Fruit fly (Drosophila melanogaster) whole organism, adult: ENCODE data around the gene QIL1.

Experiments used
- CG11617 ChIP-seq: fragments of 200-800 bp; sonication (Bioruptor generic); optimal IDR thresholded peaks from 2 replicates; lab custom pipeline; 2017; ENCODE audit warnings: mild to moderate bottlenecking, missing biosample characterization, missing genetic modification reagents, missing genetic modification characterization
- CG12768 ChIP-seq: fragments of 200-800 bp; sonication (Bioruptor generic); optimal IDR thresholded peaks from 2 replicates; lab custom pipeline; 2017; ENCODE audit warnings: missing biosample characterization, missing genetic modification characterization, mild to moderate bottlenecking, moderate library complexity, missing genetic modification reagents
- CG14711 ChIP-seq: fragments of 200-800 bp; sonication (Bioruptor generic); optimal IDR thresholded peaks from 2 replicates; lab custom pipeline; 2018; ENCODE audit warnings: missing biosample characterization, mild to moderate bottlenecking, missing genetic modification characterization, moderate library complexity
- CG1620 ChIP-seq: fragments of 200-800 bp; sonication (Bioruptor generic); optimal IDR thresholded peaks from 2 replicates; lab custom pipeline; 2016; ENCODE audit warnings: missing biosample characterization, missing genetic modification characterization
- CG33017 ChIP-seq: fragments of 200-800 bp; sonication (Bioruptor generic); optimal IDR thresholded peaks from 2 replicates; lab custom pipeline; 2018; ENCODE audit warnings: missing biosample characterization, mild to moderate bottlenecking, missing genetic modification characterization, moderate library complexity
- CG5204 ChIP-seq: fragments of 200-800 bp; sonication (Bioruptor generic); optimal IDR thresholded peaks from 2 replicates; lab custom pipeline; 2016; ENCODE audit warnings: missing biosample characterization, missing genetic modification characterization
- CG7045 ChIP-seq: fragments of 200-800 bp; sonication (Bioruptor generic); optimal IDR thresholded peaks from 2 replicates; lab custom pipeline; 2017; ENCODE audit warnings: missing biosample characterization, mild to moderate bottlenecking, missing genetic modification characterization
- CG7101 ChIP-seq: fragments of 200-800 bp; sonication (Bioruptor generic); optimal IDR thresholded peaks from 2 replicates; lab custom pipeline; 2018; ENCODE audit warnings: missing biosample characterization, mild to moderate bottlenecking, missing genetic modification characterization, moderate library complexity
- Clk ChIP-seq: fragments of 200-800 bp; sonication (Bioruptor generic); optimal IDR thresholded peaks from 2 replicates; lab custom pipeline; 2017; ENCODE audit warnings: missing biosample characterization, missing genetic modification characterization
- Crg-1 ChIP-seq: fragments of 200-800 bp; sonication (Bioruptor generic); optimal IDR thresholded peaks from 2 replicates; lab custom pipeline; 2016; ENCODE audit warnings: missing biosample characterization, missing genetic modification characterization
- Mnt ChIP-seq: fragments of 200-800 bp; sonication (Bioruptor generic); optimal IDR thresholded peaks from 2 replicates; lab custom pipeline; 2016; ENCODE audit warnings: missing biosample characterization, mild to moderate bottlenecking, missing genetic modification characterization
- bab1 ChIP-seq: fragments of 200-800 bp; sonication (Bioruptor generic); optimal IDR thresholded peaks from 3 replicates; lab custom pipeline; 2019; ENCODE audit warnings: missing biosample characterization, mild to moderate bottlenecking, missing genetic modification characterization, moderate library complexity
- cic ChIP-seq: fragments of 200-800 bp; sonication (Bioruptor generic); optimal IDR thresholded peaks from 2 replicates; lab custom pipeline; 2017; ENCODE audit warnings: missing biosample characterization, mild to moderate bottlenecking, missing genetic modification characterization, moderate library complexity
- cnc ChIP-seq, 2 experiments: fragments of >200 bp; optimal IDR thresholded peaks; 2 replicates each; lab custom pipeline; 2017
- kay ChIP-seq: fragments of 200-800 bp; sonication (Bioruptor generic); peaks from one replicate; lab custom pipeline; 2016; ENCODE audit warnings: missing biosample characterization, missing genetic modification characterization, borderline replicate concordance
- ovo ChIP-seq: fragments of 200-800 bp; sonication (Bioruptor generic); optimal IDR thresholded peaks from 2 replicates; lab custom pipeline; 2016; ENCODE audit warnings: missing biosample characterization, missing genetic modification characterization
- pad ChIP-seq: fragments of 200-800 bp; sonication (Bioruptor generic); optimal IDR thresholded peaks from 3 replicates; lab custom pipeline; 2017; ENCODE audit warnings: missing biosample characterization, missing genetic modification characterization, mild to moderate bottlenecking, moderate library complexity, missing genetic modification reagents
- tj ChIP-seq: fragments of 200-800 bp; sonication (Bioruptor generic); optimal IDR thresholded peaks from 3 replicates; lab custom pipeline; 2017; ENCODE audit warnings: missing biosample characterization, mild to moderate bottlenecking, missing genetic modification characterization, moderate library complexity
- toe ChIP-seq: fragments of 200-800 bp; sonication (Bioruptor generic); optimal IDR thresholded peaks from 2 replicates; lab custom pipeline; 2016; ENCODE audit warnings: missing biosample characterization, missing genetic modification characterization

The QIL1 gene

dm6 chr3L:17493256-17493655, 27.5 kb downstream of the QIL1 start:
- TF ChIP-seq tj (GFP tag; lab: Kevin White, UChicago), result no peak

- TF ChIP-seq cnc (optimal IDR thresholded peaks at IDR 0.05; lab: Kevin White, UChicago) (no peak), Crg-1 (GFP tag; lab: Kevin White, UChicago) (no peak), CG14711 (tag; lab: Kevin White, UChicago) (no peak), Mnt (GFP tag; lab: Kevin White, UChicago) (no peak)
Observed at dm6 chr3L:17493807-17494404, 28.2 kb downstream of the QIL1 start.

dm6 chr3L:17494541-17494940, 28.8 kb downstream of the QIL1 start, which contains the start of gene edin:
Gene edin, plus strand, starts transcription at chr3L:17494880.
- no peak for TF ChIP-seq CG7045 (GFP tag; lab: Kevin White, UChicago)
- no peak for TF ChIP-seq Clk
- TF ChIP-seq pad (GFP tag; lab: Kevin White, UChicago), result no peak
- TF ChIP-seq CG12768 (GFP tag; lab: Kevin White, UChicago), result no peak
- no peak for TF ChIP-seq CG1620 (GFP tag; lab: Kevin White, UChicago)
- TF ChIP-seq CG5204 (GFP tag; lab: Kevin White, UChicago), result no peak
- no peak for TF ChIP-seq cic
- TF ChIP-seq ovo, result no peak

dm6 chr3L:17495266-17495961, 29.7 kb downstream of the QIL1 start:
- no peak for TF ChIP-seq bab1 (GFP tag; lab: Kevin White, UChicago)
- no peak for TF ChIP-seq Mnt (GFP tag; lab: Kevin White, UChicago)

- TF ChIP-seq tj (GFP tag; lab: Kevin White, UChicago), result no peak
Observed at dm6 chr3L:17496012-17496411, 30.3 kb downstream of the QIL1 start.

dm6 chr3L:17496871-17497492, 31.2 kb downstream of the QIL1 start:
- TF ChIP-seq Clk (no peak), CG14711 (tag; lab: Kevin White, UChicago) (no peak), CG12768 (GFP tag; lab: Kevin White, UChicago) (no peak), CG5204 (GFP tag; lab: Kevin White, UChicago) (no peak), cic (no peak), bab1 (GFP tag; lab: Kevin White, UChicago) (no peak), pad (GFP tag; lab: Kevin White, UChicago) (no peak), Crg-1 (GFP tag; lab: Kevin White, UChicago) (no peak), CG7045 (GFP tag; lab: Kevin White, UChicago) (no peak), CG1620 (GFP tag; lab: Kevin White, UChicago) (no peak), CG11617 (GFP tag; lab: Kevin White, UChicago) (no peak), CG33017 (tag; lab: Kevin White, UChicago) (no peak), toe (GFP tag; lab: Kevin White, UChicago) (no peak), kay (GFP tag; lab: Kevin White, UChicago) (no peak), ovo (no peak), Mnt (GFP tag; lab: Kevin White, UChicago) (no peak), cnc (optimal IDR thresholded peaks at IDR 0.05; lab: Kevin White, UChicago) (no peak), tj (GFP tag; lab: Kevin White, UChicago) (no peak), CG7101 (no peak)

dm6 chr3L:17497969-17498368, 32.2 kb downstream of the QIL1 start:
- no peak for TF ChIP-seq CG7045 (GFP tag; lab: Kevin White, UChicago)
- no peak for TF ChIP-seq CG11617 (GFP tag; lab: Kevin White, UChicago)
- no peak for TF ChIP-seq cic
- TF ChIP-seq CG14711 (tag; lab: Kevin White, UChicago), result no peak
- no peak for TF ChIP-seq CG5204 (GFP tag; lab: Kevin White, UChicago)
- no peak for TF ChIP-seq CG7101
- no peak for TF ChIP-seq cnc (optimal IDR thresholded peaks at IDR 0.05; lab: Kevin White, UChicago)
- TF ChIP-seq CG12768 (GFP tag; lab: Kevin White, UChicago), result no peak
